Fruit fly (Drosophila melanogaster): ENCODE results near the gene mRpL13.

- TF ChIP-seq CG8478 (optimal IDR thresholded peaks at IDR 0.05): no peak
- TF ChIP-seq CTCF (optimal IDR thresholded peaks at IDR 0.05): no peak
Observed at dm6 chr2L:18808754-18809329, 50.2 kb downstream of the mRpL13 start.
